Fruit fly (Drosophila melanogaster): ENCODE results near the gene p115.

The p115 gene

dm6 chrX:7933210-7933915 is 39.5 kb downstream of the p115 start, which contains the start of the genes Dhdds and RpS14a (continued):
- TF ChIP-seq Blimp-1 (GFP tag; optimal IDR thresholded peaks at IDR 0.05) (peak; percentile 24), Ets21C (GFP tag; optimal IDR thresholded peaks at IDR 0.05) (no peak), CG16779 (tag; optimal IDR thresholded peaks at IDR 0.05) (no peak), CG11762 (GFP tag; optimal IDR thresholded peaks at IDR 0.05; ENCODE audit: insufficient read depth) (no peak), CG10631 (GFP tag; optimal IDR thresholded peaks at IDR 0.05) (no peak), fd59A (GFP tag; optimal IDR thresholded peaks at IDR 0.05) (peak; percentile 9), Eip75B (GFP tag; optimal IDR thresholded peaks at IDR 0.05) (peak; percentile 16), CG6276 (GFP tag; optimal IDR thresholded peaks at IDR 0.05) (no peak), Eip93F (GFP tag; optimal IDR thresholded peaks at IDR 0.05) (peak; percentile 45), topi (GFP tag; optimal IDR thresholded peaks at IDR 0.05) (peak; percentile 54), CG15336 (GFP tag; IDR thresholded peaks at IDR 0.05) (no peak), pdm3 (GFP tag; optimal IDR thresholded peaks at IDR 0.05) (no peak), esn (GFP tag; optimal IDR thresholded peaks at IDR 0.05) (peak; percentile 67), CG3032 (tag; optimal IDR thresholded peaks at IDR 0.05) (no peak), CG7368 (GFP tag; optimal IDR thresholded peaks at IDR 0.05) (peak; percentile 35), Met (GFP tag; optimal IDR thresholded peaks at IDR 0.05) (peak; percentile 52), net (GFP tag; optimal IDR thresholded peaks at IDR 0.05) (peak; percentile 39), Hr38 (GFP tag; optimal IDR thresholded peaks at IDR 0.05) (no peak), vri (GFP tag; optimal IDR thresholded peaks at IDR 0.05) (peak; percentile 17), CG4318 (GFP tag; optimal IDR thresholded peaks at IDR 0.05) (no peak), Gug (GFP tag; IDR thresholded peaks at IDR 0.05) (no peak), CG3919 (GFP tag; optimal IDR thresholded peaks at IDR 0.05) (peak; percentile 53), Sox15 (GFP tag; optimal IDR thresholded peaks at IDR 0.05) (no peak), CG8632 (GFP tag; optimal IDR thresholded peaks at IDR 0.05) (peak; percentile 49), CG6854 (GFP tag; optimal IDR thresholded peaks at IDR 0.05) (peak; percentile 74), CG31627 (GFP tag; optimal IDR thresholded peaks at IDR 0.05) (peak; percentile 39), CG8119 (GFP tag; IDR thresholded peaks at IDR 0.05) (no peak), fd85E (GFP tag; optimal IDR thresholded peaks at IDR 0.05) (no peak), eg (GFP tag; IDR thresholded peaks at IDR 0.05) (peak; percentile 41; the same call in 1 of the 3 replicates), Hr4 (GFP tag; optimal IDR thresholded peaks at IDR 0.05) (no peak), lz (GFP tag; optimal IDR thresholded peaks at IDR 0.05) (peak; percentile 70), achi (GFP tag; optimal IDR thresholded peaks at IDR 0.05) (peak; percentile 99), CG6792 (GFP tag; optimal IDR thresholded peaks at IDR 0.05) (peak; percentile 37), CG32006 (GFP tag; optimal IDR thresholded peaks at IDR 0.05) (no peak), Sox102F (GFP tag; optimal IDR thresholded peaks at IDR 0.05) (peak; percentile 46)

- TF ChIP-seq Ets96B (tag; optimal IDR thresholded peaks at IDR 0.05) (peak; percentile 14), Sox15 (GFP tag; optimal IDR thresholded peaks at IDR 0.05) (no peak), Lpt (GFP tag; optimal IDR thresholded peaks at IDR 0.05) (no peak), Sox14 (GFP tag; optimal IDR thresholded peaks at IDR 0.05) (peak; percentile 48), CG9139 (GFP tag; optimal IDR thresholded peaks at IDR 0.05) (peak; percentile 62), net (GFP tag; optimal IDR thresholded peaks at IDR 0.05) (peak; percentile 67), lz (GFP tag; optimal IDR thresholded peaks at IDR 0.05) (peak; percentile 74), dsx (GFP tag; optimal IDR thresholded peaks at IDR 0.05; ENCODE audit: poor library complexity, severe bottlenecking) (peak; percentile 8), eg (GFP tag; IDR thresholded peaks at IDR 0.05) (peak; percentile 75), Ets21C (GFP tag; optimal IDR thresholded peaks at IDR 0.05) (no peak), dac (GFP tag; optimal IDR thresholded peaks at IDR 0.05) (peak; percentile 43), Eip78C (GFP tag) (peak; percentile 77), vri (GFP tag; optimal IDR thresholded peaks at IDR 0.05) (peak; percentile 49), CG8119 (GFP tag; IDR thresholded peaks at IDR 0.05) (no peak; the same call in 2 of the 3 replicates), CG7368 (GFP tag; optimal IDR thresholded peaks at IDR 0.05) (peak; percentile 70), Met (GFP tag; optimal IDR thresholded peaks at IDR 0.05) (peak; percentile 68), salr (GFP tag; optimal IDR thresholded peaks at IDR 0.05) (peak; percentile 4 to 57), cyc (GFP tag; optimal IDR thresholded peaks at IDR 0.05) (peak; percentile 66), Eip75B (GFP tag; optimal IDR thresholded peaks at IDR 0.05) (peak; percentile 36), CG6808 (GFP tag; optimal IDR thresholded peaks at IDR 0.05) (peak; percentile 62), CG6276 (GFP tag; optimal IDR thresholded peaks at IDR 0.05) (no peak), CG1621 (tag; optimal IDR thresholded peaks at IDR 0.05) (peak; percentile 54), Smox (GFP tag; optimal IDR thresholded peaks at IDR 0.05) (peak; percentile 55), acj6 (GFP tag; optimal IDR thresholded peaks at IDR 0.05) (peak; percentile 25), CG32006 (GFP tag; optimal IDR thresholded peaks at IDR 0.05) (peak; percentile 36), Sox102F (GFP tag; optimal IDR thresholded peaks at IDR 0.05) (peak; percentile 58), CG6163 (GFP tag; IDR thresholded peaks at IDR 0.05) (peak; percentile 81), CG4318 (GFP tag; optimal IDR thresholded peaks at IDR 0.05) (no peak)
Observed at dm6 chrX:7934679-7935078, 40.8 kb downstream of the p115 start, which contains the start of gene RpS14b. RpS14b (plus strand) TSS chrX:7934898.

Measured in whole organism, prepupa.